Fruit fly (Drosophila melanogaster): ENCODE data around the gene CG31464.

The CG31464 gene

dm6 chr3R:8303848-8304247, 12.8 kb downstream of the CG31464 start, which contains the start of gene nac (continued):
- no peak for TF ChIP-seq bigmax (GFP tag; optimal IDR thresholded peaks at IDR 0.05)
- TF ChIP-seq CG3726 (GFP tag; IDR thresholded peaks at IDR 0.05), result no peak
- no peak for TF ChIP-seq Blimp-1 (GFP tag; optimal IDR thresholded peaks at IDR 0.05)
- no peak for TF ChIP-seq corto (GFP tag; optimal IDR thresholded peaks at IDR 0.05)
- TF ChIP-seq seq (GFP tag; IDR thresholded peaks at IDR 0.05), result no peak
- TF ChIP-seq CG17568 (GFP tag; optimal IDR thresholded peaks at IDR 0.05), result no peak
- no peak for TF ChIP-seq CG3163 (GFP tag; optimal IDR thresholded peaks at IDR 0.05)
- no peak for TF ChIP-seq nmo (GFP tag; optimal IDR thresholded peaks at IDR 0.05)
- TF ChIP-seq Xrp1 (GFP tag; IDR thresholded peaks at IDR 0.05), result peak; percentile 24; the same call in 1 of the 2 replicates
- no peak for TF ChIP-seq vfl (GFP tag; optimal IDR thresholded peaks at IDR 0.05)
- no peak for TF ChIP-seq wor (GFP tag; IDR thresholded peaks at IDR 0.05)
- no peak for TF ChIP-seq slp2 (GFP tag; optimal IDR thresholded peaks at IDR 0.05)
- peak; percentile 26; the same call in 1 of the 3 replicates for TF ChIP-seq CG2199 (GFP tag; IDR thresholded peaks at IDR 0.05)
- no peak for TF ChIP-seq pnt (GFP tag; optimal IDR thresholded peaks at IDR 0.05)
- no peak for TF ChIP-seq Fer1 (GFP tag; optimal IDR thresholded peaks at IDR 0.05)
- TF ChIP-seq CTCF (GFP tag; optimal IDR thresholded peaks at IDR 0.05), result no peak
- no peak for TF ChIP-seq CG42726 (GFP tag; IDR thresholded peaks at IDR 0.05; ENCODE audit: partially characterized antibody)
- TF ChIP-seq tgo (GFP tag; IDR thresholded peaks at IDR 0.05), result no peak
- TF ChIP-seq CG7357 (GFP tag; IDR thresholded peaks at IDR 0.05), result no peak
- no peak for TF ChIP-seq CG32767 (GFP tag; IDR thresholded peaks at IDR 0.05)
- TF ChIP-seq hb (GFP tag; IDR thresholded peaks at IDR 0.05; ENCODE audit: partially characterized antibody), result no peak
- peak; percentile 31 for TF ChIP-seq grau (tag; optimal IDR thresholded peaks at IDR 0.05)
- TF ChIP-seq CG11696 (GFP tag; IDR thresholded peaks at IDR 0.05), result no peak
- no peak for TF ChIP-seq ewg (GFP tag; optimal IDR thresholded peaks at IDR 0.05)
- no peak for TF ChIP-seq CG8944 (GFP tag; optimal IDR thresholded peaks at IDR 0.05)
- no peak for TF ChIP-seq Hr78 (GFP tag; optimal IDR thresholded peaks at IDR 0.05)
- TF ChIP-seq Bteb2 (GFP tag; optimal IDR thresholded peaks at IDR 0.05), result no peak
- peak; percentile 12 for TF ChIP-seq CG7987 (GFP tag; optimal IDR thresholded peaks at IDR 0.05)
- no peak for TF ChIP-seq CG4360 (GFP tag; IDR thresholded peaks at IDR 0.05)
- TF ChIP-seq CG1832 (GFP tag; optimal IDR thresholded peaks at IDR 0.05), result no peak
- TF ChIP-seq CG4404 (GFP tag; IDR thresholded peaks at IDR 0.05), result no peak
- no peak for TF ChIP-seq en (GFP tag; optimal IDR thresholded peaks at IDR 0.05)
- no peak for TF ChIP-seq CG6175 (GFP tag; IDR thresholded peaks at IDR 0.05)
- TF ChIP-seq klu (GFP tag; IDR thresholded peaks at IDR 0.05), result no peak
- TF ChIP-seq CG15269 (tag; optimal IDR thresholded peaks at IDR 0.05), result no peak
- no peak for TF ChIP-seq Gsc (GFP tag; IDR thresholded peaks at IDR 0.05)
- no peak for TF ChIP-seq PHDP (tag; optimal IDR thresholded peaks at IDR 0.05)
- TF ChIP-seq Dip3 (GFP tag; optimal IDR thresholded peaks at IDR 0.05), result no peak
- TF ChIP-seq Dfd (GFP tag; optimal IDR thresholded peaks at IDR 0.05), result no peak
- no peak for TF ChIP-seq onecut (GFP tag; IDR thresholded peaks at IDR 0.05)
- TF ChIP-seq caup (GFP tag; optimal IDR thresholded peaks at IDR 0.05; ENCODE audit: severe bottlenecking), result no peak
- no peak for TF ChIP-seq sens-2 (GFP tag; IDR thresholded peaks at IDR 0.05)
- TF ChIP-seq lilli (GFP tag; optimal IDR thresholded peaks at IDR 0.05), result peak; percentile 41
- TF ChIP-seq eve (GFP tag; optimal IDR thresholded peaks at IDR 0.05), result no peak
- no peak for TF ChIP-seq br (optimal IDR thresholded peaks at IDR 0.05)
- no peak for TF ChIP-seq Mes4 (GFP tag; optimal IDR thresholded peaks at IDR 0.05)
- TF ChIP-seq CG7271 (tag; optimal IDR thresholded peaks at IDR 0.05), result no peak
- TF ChIP-seq hkb (optimal IDR thresholded peaks at IDR 0.05), result peak; percentile 97
- TF ChIP-seq hkb (GFP tag; IDR thresholded peaks at IDR 0.05), result no peak
- TF ChIP-seq CG17912 (GFP tag; optimal IDR thresholded peaks at IDR 0.05), result no peak
- no peak for TF ChIP-seq yki (optimal IDR thresholded peaks at IDR 0.05)
- no peak for TF ChIP-seq E2f1 (GFP tag; IDR thresholded peaks at IDR 0.05)
- no peak for TF ChIP-seq org-1 (GFP tag; optimal IDR thresholded peaks at IDR 0.05)
- TF ChIP-seq row (GFP tag; IDR thresholded peaks at IDR 0.05), result peak; percentile 94
